Fruit fly (Drosophila melanogaster) whole organism, embryonic: ENCODE measurements around the gene CG33172.

Source experiments
- CG3726 ChIP-seq: fragments of 200-800 bp; sonication (Bioruptor generic); IDR thresholded peaks from 3 replicates; pipeline ENCODE4, ENCODE4 v1.3.6; 2022; ENCODE audit warnings: missing biosample characterization, missing genetic modification characterization
- Doc3 ChIP-seq: fragments of 200-800 bp; sonication (Bioruptor generic); IDR thresholded peaks from 3 replicates; pipeline ENCODE4 v1.3.6; 2022; ENCODE audit warnings: missing biosample characterization, missing genetic modification characterization; ENCODE audit not compliant: partially characterized antibody
- Ssrp ChIP-seq: fragments of 200-800 bp; sonication (Bioruptor generic); optimal IDR thresholded peaks from 2 replicates; lab custom pipeline; 2018; ENCODE audit warnings: missing biosample characterization, mild to moderate bottlenecking, missing genetic modification characterization, moderate library complexity
- br ChIP-seq: fragments of >200 bp; optimal IDR thresholded peaks from 2 replicates; lab custom pipeline; 2017

dm6 chrX:15758692-15759240 is 10.7 kb upstream of the CG33172 start:
- TF ChIP-seq CG3726 (GFP tag; lab: Robert Waterston, UW), result no peak
- TF ChIP-seq Ssrp (tag; lab: Kevin White, UChicago), result no peak
- no peak for TF ChIP-seq Doc3
- no peak for TF ChIP-seq br
